Worm (Caenorhabditis elegans) whole organism, young adult: Measurements from ENCODE around the gene mpz-5.
"Not testable (repeated sequence)": the region's sequence is repeated elsewhere in the genome, so short reads cannot be mapped to it uniquely, and the experiment has no call there.

ENCODE experiments used
- hsf-1 ChIP-seq: fragments of 200-800 bp; sonication (Bioruptor generic); IDR thresholded peaks from 2 replicates; pipeline ENCODE4 v1.3.6; 2022; ENCODE audit warnings: missing genetic modification reagents, missing genetic modification characterization, missing compliant biosample characterization
- lsl-1 ChIP-seq: fragments of 200-800 bp; sonication (Bioruptor generic); optimal IDR thresholded peaks from 2 replicates; lab custom pipeline; 2018; ENCODE audit warnings: mild to moderate bottlenecking, missing genetic modification characterization, moderate library complexity, missing compliant biosample characterization
- mxl-1 ChIP-seq: sonication (generic microtip); optimal IDR thresholded peaks from 2 replicates; lab custom pipeline; 2016; ENCODE audit warnings: missing genetic modification characterization, missing compliant biosample characterization

Gene mpz-5

ce11 chrIV:10322650-10323049, 51.0 kb downstream of the mpz-5 start, which contains the start of gene R09E10.1:
TSS of gene R09E10.1 (minus strand) at chrIV:10322750.
- TF ChIP-seq mxl-1 (tag; lab: Kevin White, UChicago); lsl-1 (GFP tag; lab: Kevin White, UChicago); hsf-1 (GFP tag; lab: Robert Waterston, UW): not testable (repeated sequence)
